Fruit fly (Drosophila melanogaster): ENCODE data around the gene neo.

Gene neo

DNA sequence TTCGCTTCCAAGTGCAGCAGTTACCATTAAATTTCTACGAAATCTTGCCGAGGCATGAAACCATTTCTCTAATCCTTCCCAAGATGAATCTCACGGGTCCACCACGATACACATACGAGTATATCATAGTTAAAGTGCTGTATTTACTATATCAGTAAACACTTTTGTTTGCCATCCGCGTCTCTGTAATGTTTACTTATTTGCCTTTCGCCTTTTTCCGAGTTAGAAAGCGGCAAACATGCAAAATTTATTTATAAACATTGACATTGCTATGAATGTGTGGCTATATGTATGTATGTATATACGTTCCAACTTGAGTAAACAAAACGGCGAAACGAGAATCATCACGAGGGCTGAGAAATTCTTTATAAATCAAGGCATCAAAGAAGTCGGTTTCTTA, 12.0 kb downstream of the neo start (continued):
- TF ChIP-seq sim (GFP tag; IDR thresholded peaks at IDR 0.05) (no peak), CG10979 (tag; optimal IDR thresholded peaks at IDR 0.05) (peak; percentile 54), CG4328 (GFP tag; optimal IDR thresholded peaks at IDR 0.05) (peak; percentile 33), zen (tag; optimal IDR thresholded peaks at IDR 0.05) (peak; percentile 81), CG17186 (GFP tag; optimal IDR thresholded peaks at IDR 0.05) (peak; percentile 29), row (GFP tag; IDR thresholded peaks at IDR 0.05) (no peak), Xrp1 (GFP tag; IDR thresholded peaks at IDR 0.05) (peak; percentile 69), CG18764 (GFP tag; optimal IDR thresholded peaks at IDR 0.05) (peak; percentile 3)

DNA sequence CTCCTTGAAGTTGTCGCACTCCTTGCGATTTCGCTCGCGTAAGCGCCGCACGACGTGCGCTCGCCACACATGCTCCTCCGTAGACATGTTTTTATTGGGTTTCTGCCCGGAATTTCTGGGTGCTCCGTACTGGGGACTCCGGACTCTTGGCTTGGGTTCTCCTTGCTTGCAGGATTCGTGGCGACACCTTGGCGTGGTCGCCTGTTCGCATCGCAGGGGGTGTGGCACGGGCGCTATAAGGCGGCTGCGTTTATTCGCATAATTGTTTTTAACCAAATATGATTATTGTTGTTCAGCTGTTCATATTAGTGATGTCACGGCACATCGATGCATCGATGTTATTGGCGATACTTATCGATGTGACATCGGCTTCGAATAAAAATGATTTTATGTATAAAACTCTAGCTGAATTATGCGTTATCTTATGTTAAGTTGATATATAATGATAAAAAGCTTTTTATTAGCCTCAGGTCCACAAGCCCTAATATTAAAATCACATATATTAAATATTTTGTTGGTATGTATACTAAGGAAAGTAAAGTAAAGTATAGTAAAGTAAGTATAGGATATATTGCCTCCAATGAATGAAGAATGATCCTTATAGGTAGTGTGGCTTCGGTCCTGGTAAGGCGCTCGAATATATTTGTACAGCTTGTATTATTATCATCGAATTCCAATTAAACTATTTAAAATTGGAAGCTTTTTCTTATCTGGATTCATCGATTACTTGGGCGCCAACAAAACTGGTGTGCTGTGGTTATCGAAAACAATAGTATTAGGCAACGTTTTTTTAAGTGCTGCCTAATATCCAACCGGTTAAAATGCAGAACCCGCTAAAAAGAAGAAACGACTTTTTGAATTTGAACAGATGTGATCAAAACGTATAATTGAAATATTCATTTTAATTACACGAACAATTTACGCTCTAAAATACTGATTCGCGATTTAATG, 16.1 kb downstream of the neo start, which contains the start of gene Atg16:
Gene Atg16, minus strand, starts transcription at position 343 of the 951 bp plus-strand sequence.
- TF ChIP-seq MESR4 (GFP tag; optimal IDR thresholded peaks at IDR 0.05) = peak; percentile 90
- TF ChIP-seq E2f2 (GFP tag; IDR thresholded peaks at IDR 0.05) = peak; percentile 91
- no peak for TF ChIP-seq CG2712 (tag; optimal IDR thresholded peaks at IDR 0.05)
- TF ChIP-seq Bgb (GFP tag; IDR thresholded peaks at IDR 0.05; ENCODE audit: partially characterized antibody) = peak; percentile 92
- peak; percentile 51; the same call in 1 of the 3 replicates for TF ChIP-seq CG17361 (GFP tag; IDR thresholded peaks at IDR 0.05)
- TF ChIP-seq Mes4 (GFP tag; optimal IDR thresholded peaks at IDR 0.05) = no peak
- TF ChIP-seq zen (tag; optimal IDR thresholded peaks at IDR 0.05) = peak; percentile 81
- peak; percentile 92 for TF ChIP-seq Doc3 (GFP tag; IDR thresholded peaks at IDR 0.05; ENCODE audit: partially characterized antibody)
- peak; percentile 93 for TF ChIP-seq mld (GFP tag; IDR thresholded peaks at IDR 0.05; ENCODE audit: partially characterized antibody)
- no peak for TF ChIP-seq CG4328 (GFP tag; optimal IDR thresholded peaks at IDR 0.05)
- TF ChIP-seq sisA (GFP tag; IDR thresholded peaks at IDR 0.05) = no peak
- TF ChIP-seq grn (GFP tag; optimal IDR thresholded peaks at IDR 0.05) = peak; percentile 17
- TF ChIP-seq Rfx (GFP tag; IDR thresholded peaks at IDR 0.05) = peak; percentile 39; the same call in 1 of the 2 replicates
- TF ChIP-seq crp (GFP tag; optimal IDR thresholded peaks at IDR 0.05) = peak in 1 of 2 experiments; percentile 78
- TF ChIP-seq row (GFP tag; IDR thresholded peaks at IDR 0.05) = peak; percentile 72
- no peak for TF ChIP-seq CG10274 (GFP tag; optimal IDR thresholded peaks at IDR 0.05)
- TF ChIP-seq CG2120 (GFP tag; optimal IDR thresholded peaks at IDR 0.05) = peak; percentile 36
- peak; percentile 90 for TF ChIP-seq Dp (GFP tag; optimal IDR thresholded peaks at IDR 0.05)
- peak; percentile 85 for TF ChIP-seq unc-4 (GFP tag; IDR thresholded peaks at IDR 0.05; ENCODE audit: partially characterized antibody)
- no peak for TF ChIP-seq ac (GFP tag; optimal IDR thresholded peaks at IDR 0.05)
- peak; percentile 95 for TF ChIP-seq Opbp (GFP tag; IDR thresholded peaks at IDR 0.05; ENCODE audit: partially characterized antibody)
- no peak for TF ChIP-seq CG3407 (GFP tag; optimal IDR thresholded peaks at IDR 0.05)
- no peak for TF ChIP-seq Pdp1 (GFP tag; optimal IDR thresholded peaks at IDR 0.05)
- peak; percentile 93 for TF ChIP-seq inv (GFP tag; IDR thresholded peaks at IDR 0.05; ENCODE audit: partially characterized antibody)
- TF ChIP-seq bbx (GFP tag; IDR thresholded peaks at IDR 0.05; ENCODE audit: partially characterized antibody) = peak; percentile 95
- TF ChIP-seq CG6175 (GFP tag; IDR thresholded peaks at IDR 0.05) = peak; percentile 18; the same call in 1 of the 3 replicates
- peak; percentile 89 for TF ChIP-seq BEAF-32 (GFP tag; optimal IDR thresholded peaks at IDR 0.05)
- TF ChIP-seq CG10267 (tag; optimal IDR thresholded peaks at IDR 0.05) = peak; percentile 90
- TF ChIP-seq Scr (GFP tag; IDR thresholded peaks at IDR 0.05; ENCODE audit: partially characterized antibody) = peak; percentile 95
- TF ChIP-seq sna (GFP tag; IDR thresholded peaks at IDR 0.05; ENCODE audit: partially characterized antibody) = peak; percentile 84
- peak; percentile 46; the same call in 1 of the 2 replicates for TF ChIP-seq slbo (GFP tag; IDR thresholded peaks at IDR 0.05)
- TF ChIP-seq unpg (GFP tag; optimal IDR thresholded peaks at IDR 0.05) = no peak
- TF ChIP-seq knrl (GFP tag; IDR thresholded peaks at IDR 0.05; ENCODE audit: partially characterized antibody) = peak; percentile 93
- no peak for TF ChIP-seq CG10462 (GFP tag; optimal IDR thresholded peaks at IDR 0.05)
- peak; percentile 80 for TF ChIP-seq ato (GFP tag; IDR thresholded peaks at IDR 0.05; ENCODE audit: partially characterized antibody)
- TF ChIP-seq hb (GFP tag; IDR thresholded peaks at IDR 0.05; ENCODE audit: partially characterized antibody) = peak; percentile 94
- TF ChIP-seq CG3995 (GFP tag; optimal IDR thresholded peaks at IDR 0.05) = peak; percentile 36
- no peak for TF ChIP-seq grau (tag; optimal IDR thresholded peaks at IDR 0.05)
- peak; percentile 91 for TF ChIP-seq CG7963 (GFP tag; IDR thresholded peaks at IDR 0.05; ENCODE audit: partially characterized antibody)

Measured in whole organism, embryonic.